Fruit fly (Drosophila melanogaster): ENCODE results near the gene ACXD.

The ACXD gene

DNA sequence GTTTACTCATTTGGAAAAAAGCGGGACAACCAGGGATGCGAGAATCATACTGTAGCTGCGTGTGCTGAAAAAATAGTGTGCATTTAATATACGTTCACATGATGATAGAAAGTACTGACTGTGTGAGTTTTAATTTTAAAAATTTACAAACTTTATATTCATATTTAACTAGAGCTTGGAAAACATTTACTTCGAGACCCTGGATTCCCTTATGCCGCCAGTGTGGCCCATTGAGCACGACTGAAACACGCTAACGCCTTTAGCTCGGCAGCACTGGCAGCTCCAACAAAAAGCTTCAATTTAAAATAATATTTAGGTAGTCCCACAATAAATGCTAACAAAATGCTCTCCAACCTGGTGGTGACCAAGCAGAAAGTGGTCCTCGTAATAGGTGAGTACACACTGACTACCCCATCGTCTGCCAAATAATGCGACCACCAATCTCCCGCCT is 20.0 kb downstream of the ACXD start, which contains the start of the genes CG1275 and Elp5 (continued):
- peak; percentile 99 for TF ChIP-seq unpg (GFP tag; optimal IDR thresholded peaks at IDR 0.05)
- no peak for TF ChIP-seq lov (optimal IDR thresholded peaks at IDR 0.05)
- TF ChIP-seq lov (GFP tag; IDR thresholded peaks at IDR 0.05): peak; percentile 99
- peak; percentile 98 for TF ChIP-seq CG8924 (tag; optimal IDR thresholded peaks at IDR 0.05)
- peak; percentile 98 for TF ChIP-seq bcd (GFP tag; optimal IDR thresholded peaks at IDR 0.05)
- peak; percentile 91 for TF ChIP-seq Nf-YC (tag; optimal IDR thresholded peaks at IDR 0.05)
- TF ChIP-seq CG8281 (tag; optimal IDR thresholded peaks at IDR 0.05): peak; percentile 93
- peak; percentile 99 for TF ChIP-seq Xbp1 (GFP tag; optimal IDR thresholded peaks at IDR 0.05)
- peak; percentile 96 for TF ChIP-seq CHES-1-like (GFP tag; optimal IDR thresholded peaks at IDR 0.05)
- peak; percentile 95 for TF ChIP-seq run (tag; optimal IDR thresholded peaks at IDR 0.05)
- TF ChIP-seq Sin3A (optimal IDR thresholded peaks at IDR 0.05): peak; percentile 39
- peak; percentile 96 for TF ChIP-seq CG2202 (tag; optimal IDR thresholded peaks at IDR 0.05)
- peak; percentile 96 for TF ChIP-seq Side (GFP tag; optimal IDR thresholded peaks at IDR 0.05)
- peak; percentile 16 to 76 for TF ChIP-seq insv (GFP tag; optimal IDR thresholded peaks at IDR 0.05)
- peak; percentile 88 for TF ChIP-seq CG9876 (GFP tag; optimal IDR thresholded peaks at IDR 0.05)
- no peak for TF ChIP-seq chinmo (GFP tag; IDR thresholded peaks at IDR 0.05; ENCODE audit: partially characterized antibody)
- TF ChIP-seq CG11696 (GFP tag; IDR thresholded peaks at IDR 0.05): peak; percentile 98
- TF ChIP-seq slou (GFP tag; optimal IDR thresholded peaks at IDR 0.05): peak; percentile 97
- TF ChIP-seq CG12744 (GFP tag; optimal IDR thresholded peaks at IDR 0.05): peak; percentile 97
- peak; percentile 99 for TF ChIP-seq al (GFP tag; IDR thresholded peaks at IDR 0.05)
- TF ChIP-seq seq (GFP tag; IDR thresholded peaks at IDR 0.05): peak; percentile 99
- TF ChIP-seq Dek (tag; optimal IDR thresholded peaks at IDR 0.05): peak; percentile 98
- TF ChIP-seq CG16815 (GFP tag; optimal IDR thresholded peaks at IDR 0.05): peak; percentile 96
- TF ChIP-seq nau (GFP tag; optimal IDR thresholded peaks at IDR 0.05): no peak
- TF ChIP-seq CG3163 (GFP tag; optimal IDR thresholded peaks at IDR 0.05): peak; percentile 82
- TF ChIP-seq kni (GFP tag; optimal IDR thresholded peaks at IDR 0.05): peak; percentile 65
- peak; percentile 97 for TF ChIP-seq cato (GFP tag; optimal IDR thresholded peaks at IDR 0.05; ENCODE audit: borderline replicate concordance)
- peak; percentile 97 for TF ChIP-seq CG7786 (GFP tag; optimal IDR thresholded peaks at IDR 0.05)
- no peak for TF ChIP-seq CG7963 (GFP tag; IDR thresholded peaks at IDR 0.05; ENCODE audit: partially characterized antibody)
- peak; percentile 98 for TF ChIP-seq lbe (GFP tag; optimal IDR thresholded peaks at IDR 0.05)
- peak; percentile 45 for TF ChIP-seq Kr (GFP tag; optimal IDR thresholded peaks at IDR 0.05)
- no peak for TF ChIP-seq bbx (GFP tag; IDR thresholded peaks at IDR 0.05; ENCODE audit: partially characterized antibody)
- no peak for TF ChIP-seq CG14860 (GFP tag; IDR thresholded peaks at IDR 0.05; ENCODE audit: partially characterized antibody)
- peak; percentile 100 for TF ChIP-seq CG32532 (GFP tag; IDR thresholded peaks at IDR 0.05)
- TF ChIP-seq hb (GFP tag; IDR thresholded peaks at IDR 0.05; ENCODE audit: partially characterized antibody): no peak
- peak; percentile 94 for TF ChIP-seq CG33557 (GFP tag; optimal IDR thresholded peaks at IDR 0.05)
- TF ChIP-seq CG1233 (GFP tag; optimal IDR thresholded peaks at IDR 0.05): peak; percentile 99
- peak; percentile 45; the same call in 2 of the 3 replicates for TF ChIP-seq knrl (GFP tag; IDR thresholded peaks at IDR 0.05; ENCODE audit: partially characterized antibody)
- peak; percentile 97 for TF ChIP-seq Hr3 (GFP tag; optimal IDR thresholded peaks at IDR 0.05)
- TF ChIP-seq CG10959 (GFP tag; IDR thresholded peaks at IDR 0.05): peak; percentile 99
- peak; percentile 94 for TF ChIP-seq CG3407 (GFP tag; optimal IDR thresholded peaks at IDR 0.05)
- peak; percentile 100 for TF ChIP-seq vvl (GFP tag; IDR thresholded peaks at IDR 0.05)
- peak; percentile 97 for TF ChIP-seq CG9727 (GFP tag; optimal IDR thresholded peaks at IDR 0.05)
- peak; percentile 97 for TF ChIP-seq grau (tag; optimal IDR thresholded peaks at IDR 0.05)
- peak; percentile 83 for TF ChIP-seq CG3995 (GFP tag; optimal IDR thresholded peaks at IDR 0.05)
- TF ChIP-seq Dip3 (GFP tag; optimal IDR thresholded peaks at IDR 0.05): peak; percentile 97
- TF ChIP-seq Ets65A (GFP tag): peak; percentile 100
- TF ChIP-seq CG7357 (GFP tag; IDR thresholded peaks at IDR 0.05): peak; percentile 97
- peak; percentile 96 for TF ChIP-seq CG7556 (GFP tag; optimal IDR thresholded peaks at IDR 0.05)
- peak; percentile 97 for TF ChIP-seq nerfin-1 (tag; optimal IDR thresholded peaks at IDR 0.05)
- peak; percentile 80 for TF ChIP-seq ash1 (GFP tag; optimal IDR thresholded peaks at IDR 0.05)
